Fruit fly (Drosophila melanogaster): ENCODE results near the gene Pdp1.

The Pdp1 gene

dm6 chr3L:7860634-7861431 is 6.3 kb downstream of the Pdp1 start (continued):
- no peak for TF ChIP-seq CG13296 (GFP tag; optimal IDR thresholded peaks at IDR 0.05)
- TF ChIP-seq CG6689 (GFP tag; IDR thresholded peaks at IDR 0.05) = peak; percentile 73
- peak; percentile 83 for TF ChIP-seq Atf6 (GFP tag; IDR thresholded peaks at IDR 0.05)
- no peak for TF ChIP-seq CG10565 (GFP tag; optimal IDR thresholded peaks at IDR 0.05)
- TF ChIP-seq CG10267 (tag; optimal IDR thresholded peaks at IDR 0.05) = no peak
- no peak for TF ChIP-seq Hr3 (GFP tag; optimal IDR thresholded peaks at IDR 0.05)
- no peak for TF ChIP-seq nerfin-1 (tag; optimal IDR thresholded peaks at IDR 0.05)
- TF ChIP-seq cad (GFP tag; optimal IDR thresholded peaks at IDR 0.05) = no peak
- no peak for TF ChIP-seq CG15011 (GFP tag; optimal IDR thresholded peaks at IDR 0.05)
- peak; percentile 25; the same call in 1 of the 3 replicates for TF ChIP-seq CG11560 (tag; IDR thresholded peaks at IDR 0.05)
- TF ChIP-seq Usf (GFP tag; optimal IDR thresholded peaks at IDR 0.05) = no peak
- TF ChIP-seq Side (GFP tag; optimal IDR thresholded peaks at IDR 0.05) = no peak
- TF ChIP-seq CG6854 (GFP tag; optimal IDR thresholded peaks at IDR 0.05) = no peak
- TF ChIP-seq CG16779 (GFP tag; IDR thresholded peaks at IDR 0.05) = peak; percentile 39; the same call in 1 of the 2 replicates
- TF ChIP-seq Taf1 (GFP tag; IDR thresholded peaks at IDR 0.05) = peak; percentile 43; the same call in 1 of the 2 replicates
- no peak for TF ChIP-seq hkb (optimal IDR thresholded peaks at IDR 0.05)
- peak; percentile 62 for TF ChIP-seq hkb (GFP tag; IDR thresholded peaks at IDR 0.05)
- no peak for TF ChIP-seq insv (GFP tag; optimal IDR thresholded peaks at IDR 0.05)
- TF ChIP-seq CG2889 (GFP tag; IDR thresholded peaks at IDR 0.05) = peak; percentile 45; the same call in 2 of the 3 replicates
- TF ChIP-seq Eip74EF (GFP tag; optimal IDR thresholded peaks at IDR 0.05) = peak in 1 of 2 experiments; percentile 48
- TF ChIP-seq CG6272 (GFP tag; IDR thresholded peaks at IDR 0.05) = no peak
- TF ChIP-seq nom (GFP tag; optimal IDR thresholded peaks at IDR 0.05) = no peak
- no peak for TF ChIP-seq da (GFP tag; optimal IDR thresholded peaks at IDR 0.05)
- TF ChIP-seq CG1529 (GFP tag; optimal IDR thresholded peaks at IDR 0.05) = no peak
- TF ChIP-seq oc (tag; optimal IDR thresholded peaks at IDR 0.05) = no peak
- TF ChIP-seq Ptx1 (GFP tag; IDR thresholded peaks at IDR 0.05) = peak; percentile 56
- no peak for TF ChIP-seq phol (tag; optimal IDR thresholded peaks at IDR 0.05)
- no peak for TF ChIP-seq ci (GFP tag; IDR thresholded peaks at IDR 0.05)
- no peak for TF ChIP-seq CG4707 (GFP tag; optimal IDR thresholded peaks at IDR 0.05)
- TF ChIP-seq bcd (GFP tag; optimal IDR thresholded peaks at IDR 0.05) = peak; percentile 38
- TF ChIP-seq C15 (GFP tag; IDR thresholded peaks at IDR 0.05) = peak; percentile 82; the same call in 1 of the 3 replicates
- TF ChIP-seq mam (GFP tag; optimal IDR thresholded peaks at IDR 0.05) = peak; percentile 82
- TF ChIP-seq tin (GFP tag; optimal IDR thresholded peaks at IDR 0.05) = no peak
- TF ChIP-seq Deaf1 (tag; optimal IDR thresholded peaks at IDR 0.05) = no peak
- TF ChIP-seq her (GFP tag; optimal IDR thresholded peaks at IDR 0.05) = peak; percentile 13
- TF ChIP-seq Fer3 (tag; optimal IDR thresholded peaks at IDR 0.05) = peak; percentile 20
- peak; percentile 46 for TF ChIP-seq CG17568 (GFP tag; optimal IDR thresholded peaks at IDR 0.05)
- no peak for TF ChIP-seq trh (GFP tag; optimal IDR thresholded peaks at IDR 0.05)
- peak; percentile 32; the same call in 1 of the 2 replicates for TF ChIP-seq CG17612 (GFP tag; IDR thresholded peaks at IDR 0.05)
- peak; percentile 25 for TF ChIP-seq tx (GFP tag; optimal IDR thresholded peaks at IDR 0.05)
- no peak for TF ChIP-seq lbe (GFP tag; optimal IDR thresholded peaks at IDR 0.05)
- peak; percentile 46 for TF ChIP-seq fd3F (GFP tag; optimal IDR thresholded peaks at IDR 0.05)
- no peak for TF ChIP-seq prd (optimal IDR thresholded peaks at IDR 0.05)
- TF ChIP-seq prd (GFP tag; IDR thresholded peaks at IDR 0.05) = peak; percentile 79
- TF ChIP-seq twi (tag; optimal IDR thresholded peaks at IDR 0.05) = peak; percentile 2
- TF ChIP-seq CG6765 (GFP tag; optimal IDR thresholded peaks at IDR 0.05) = no peak
- peak; percentile 5 for TF ChIP-seq CG10462 (GFP tag; optimal IDR thresholded peaks at IDR 0.05)
- TF ChIP-seq al (GFP tag; IDR thresholded peaks at IDR 0.05) = peak; percentile 85
- no peak for TF ChIP-seq pfk (GFP tag; optimal IDR thresholded peaks at IDR 0.05)
- TF ChIP-seq CG11093 (GFP tag; IDR thresholded peaks at IDR 0.05) = peak; percentile 45; the same call in 1 of the 3 replicates
